Worm (Caenorhabditis elegans) whole organism, early embryonic: ENCODE data around the gene elli-1.

Experiments
- F13C5.2 ChIP-seq: sonication (generic microtip); optimal IDR thresholded peaks from 2 replicates; lab custom pipeline; 2017; ENCODE audit warnings: mild to moderate bottlenecking, missing genetic modification characterization, inconsistent platforms, missing compliant biosample characterization
- ama-1 ChIP-seq: fragments of 150-350 bp; optimal IDR thresholded peaks from 2 replicates; lab custom pipeline; 2014
- ceh-36 ChIP-seq: sonication (generic microtip); optimal IDR thresholded peaks from 2 replicates; lab custom pipeline; 2016; ENCODE audit warnings: missing genetic modification characterization, inconsistent platforms, missing compliant biosample characterization
- ets-7 ChIP-seq: sonication (generic microtip); optimal IDR thresholded peaks from 2 replicates; lab custom pipeline; 2016; ENCODE audit warnings: missing genotype, missing genetic modification characterization, missing compliant biosample characterization
- flt-1 ChIP-seq: fragments of 200-800 bp; sonication (Bioruptor generic); IDR thresholded peaks from 2 replicates; pipeline ENCODE4 v1.3.6; 2022; ENCODE audit warnings: missing genetic modification characterization, missing compliant biosample characterization
- hmg-4 ChIP-seq: fragments of 200-800 bp; sonication (Bioruptor generic); optimal IDR thresholded peaks from 2 replicates; lab custom pipeline; 2018; ENCODE audit warnings: mild to moderate bottlenecking, missing genetic modification characterization, missing compliant biosample characterization
- scrt-1 ChIP-seq: fragments of 200-800 bp; sonication (Bioruptor generic); IDR thresholded peaks from 2 replicates; pipeline ENCODE4 v1.3.6; 2022; ENCODE audit warnings: missing genetic modification characterization, missing compliant biosample characterization
- sea-1 ChIP-seq: fragments of 200-800 bp; sonication (Bioruptor generic); conservative IDR thresholded peaks from 2 replicates; pipeline ENCODE4 v1.3.6; 2022; ENCODE audit warnings: missing genetic modification characterization, missing compliant biosample characterization
- tra-4 ChIP-seq: sonication (generic microtip); optimal IDR thresholded peaks from 2 replicates; lab custom pipeline; 2017; ENCODE audit warnings: missing genetic modification characterization, missing compliant biosample characterization

DNA sequence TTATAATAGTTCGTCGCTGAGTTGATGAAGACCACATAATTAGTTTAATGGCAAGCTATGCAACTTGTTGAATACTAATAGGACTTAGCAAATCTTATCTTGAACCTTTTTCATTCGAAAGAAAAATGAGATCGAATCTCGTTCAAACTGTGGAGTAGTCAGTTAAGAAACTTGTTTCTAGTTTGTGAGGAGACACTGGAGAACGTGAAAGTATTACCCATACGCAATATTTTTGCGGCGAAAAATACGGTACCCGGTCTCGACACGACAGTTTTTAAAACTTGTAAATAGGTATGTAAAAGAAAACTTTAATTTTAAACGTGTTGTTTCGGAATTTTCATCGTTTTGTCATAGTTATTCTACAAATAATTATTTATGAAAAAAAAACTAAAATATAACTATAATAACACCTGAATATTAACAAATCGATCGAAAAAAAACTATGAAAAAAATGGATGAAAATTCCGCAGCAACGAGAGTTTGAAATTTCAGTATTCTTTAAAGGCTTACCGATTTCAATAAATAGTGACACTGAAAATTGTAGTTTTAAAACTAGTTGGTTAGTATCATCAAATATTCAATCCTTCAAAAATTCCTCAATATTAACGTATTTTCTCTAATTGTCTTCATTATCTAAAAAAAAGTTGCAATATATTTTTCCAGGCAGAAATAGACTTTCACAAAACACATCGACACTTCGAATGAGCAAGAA is 8.9 kb downstream of the elli-1 start, which contains the start of the genes F20C5.7 and parg-1:
- TF ChIP-seq ama-1 (lab: Kevin White, UChicago) (no peak), tra-4 (tag; lab: Kevin White, UChicago) (no peak), flt-1 (GFP tag; lab: Robert Waterston, UW) (no peak), F13C5.2 (tag; lab: Kevin White, UChicago) (no peak), scrt-1 (GFP tag; lab: Robert Waterston, UW) (no peak), sea-1 (GFP tag; lab: Robert Waterston, UW) (no peak), ceh-36 (tag; lab: Kevin White, UChicago) (no peak), ets-7 (tag; lab: Kevin White, UChicago) (no peak), hmg-4 (no peak)
